Fruit fly (Drosophila melanogaster): ENCODE measurements around the gene d-cup.

d-cup gene

DNA sequence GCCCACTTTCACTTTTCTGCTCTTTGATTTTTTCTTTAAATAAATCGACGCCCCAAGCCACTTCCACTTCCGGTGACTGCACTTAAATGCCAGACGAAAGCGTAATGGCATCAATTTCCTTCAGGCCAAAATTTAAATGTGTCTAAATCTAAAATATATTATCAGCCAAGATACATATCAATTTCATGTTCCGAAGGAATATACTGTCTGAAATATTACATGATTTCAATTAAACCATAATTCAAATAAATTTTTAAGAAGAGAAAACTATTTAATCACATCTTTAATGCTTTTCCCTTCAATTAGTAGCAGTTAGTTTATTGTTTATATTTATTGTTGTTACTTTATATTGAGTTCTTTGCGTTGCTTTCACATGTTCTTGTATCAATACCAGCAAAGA, at the start of gene d-cup:
Gene d-cup, plus strand, starts transcription at position 301 of the 400 bp plus-strand sequence.
- TF ChIP-seq CG14655 (GFP tag; optimal IDR thresholded peaks at IDR 0.05) (no peak), gl (tag; optimal IDR thresholded peaks at IDR 0.05) (no peak), CG10348 (GFP tag; IDR thresholded peaks at IDR 0.05) (no peak), CG4496 (GFP tag; IDR thresholded peaks at IDR 0.05) (no peak), D1 (tag; optimal IDR thresholded peaks at IDR 0.05) (no peak), CG13204 (GFP tag; optimal IDR thresholded peaks at IDR 0.05) (no peak)

- TF ChIP-seq EcR (GFP tag; optimal IDR thresholded peaks at IDR 0.05) (no peak), CG15710 (tag; optimal IDR thresholded peaks at IDR 0.05) (no peak), CG8301 (tag; optimal IDR thresholded peaks at IDR 0.05) (no peak), fd96Ca (GFP tag; IDR thresholded peaks at IDR 0.05) (no peak), Snoo (tag; optimal IDR thresholded peaks at IDR 0.05) (no peak), CG10348 (GFP tag; IDR thresholded peaks at IDR 0.05) (no peak), D1 (tag; optimal IDR thresholded peaks at IDR 0.05) (no peak), CG12605 (GFP tag; IDR thresholded peaks at IDR 0.05) (no peak), CG9948 (tag; optimal IDR thresholded peaks at IDR 0.05) (no peak), CG4496 (GFP tag; IDR thresholded peaks at IDR 0.05) (no peak), Pif1A (GFP tag; optimal IDR thresholded peaks at IDR 0.05) (no peak), gl (tag; optimal IDR thresholded peaks at IDR 0.05) (no peak), Ets98B (GFP tag; IDR thresholded peaks at IDR 0.05) (no peak), CG32121 (GFP tag; IDR thresholded peaks at IDR 0.05) (no peak)
Measured at dm6 chr3R:12848313-12848712, 43.4 kb upstream of the d-cup start, which contains the start of gene beat-Va. Gene beat-Va (minus strand): TSS chr3R:12848419.

- TF ChIP-seq CG4496 (GFP tag; IDR thresholded peaks at IDR 0.05): peak; percentile 55; the same call in 1 of the 3 replicates
- TF ChIP-seq fd96Ca (GFP tag; IDR thresholded peaks at IDR 0.05): peak; percentile 12; the same call in 1 of the 3 replicates
- no peak for TF ChIP-seq CG34367 (tag; optimal IDR thresholded peaks at IDR 0.05)
Measured at dm6 chr3R:12857527-12857926, 34.2 kb upstream of the d-cup start.

dm6 chr3R:12858079-12858478, 33.7 kb upstream of the d-cup start:
- TF ChIP-seq CG13204 (GFP tag; optimal IDR thresholded peaks at IDR 0.05): no peak
- TF ChIP-seq Pif1B (GFP tag; optimal IDR thresholded peaks at IDR 0.05): no peak
- no peak for TF ChIP-seq gl (tag; optimal IDR thresholded peaks at IDR 0.05)
- no peak for TF ChIP-seq CG14655 (GFP tag; optimal IDR thresholded peaks at IDR 0.05)
- TF ChIP-seq Snoo (tag; optimal IDR thresholded peaks at IDR 0.05): no peak
- TF ChIP-seq CG10348 (GFP tag; IDR thresholded peaks at IDR 0.05): no peak
- TF ChIP-seq CG8159 (tag; optimal IDR thresholded peaks at IDR 0.05): no peak

DNA sequence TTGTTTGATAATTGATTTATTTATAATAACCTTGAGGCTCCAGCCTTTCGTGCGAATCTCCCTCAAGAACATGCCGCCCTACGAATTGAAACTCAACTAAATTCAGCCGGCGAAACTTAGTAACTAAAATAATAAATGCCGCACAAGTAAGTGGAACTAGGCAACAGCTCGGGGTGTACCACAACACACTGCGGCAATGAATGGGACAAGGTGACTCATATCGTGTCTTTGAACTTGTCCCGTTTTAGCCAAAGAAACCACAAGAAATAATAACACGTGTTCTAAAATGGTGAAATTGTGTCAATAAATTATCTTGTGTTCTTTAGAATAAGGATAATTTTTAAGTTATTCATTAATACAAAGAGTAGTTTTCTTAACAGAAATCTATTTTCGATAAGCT, 32.6 kb upstream of the d-cup start, which contains the start of gene CG10126:
Gene CG10126, minus strand, starts transcription at position 101 of the 400 bp plus-strand sequence.
- no peak for TF ChIP-seq Pif1A (GFP tag; optimal IDR thresholded peaks at IDR 0.05)
- no peak for TF ChIP-seq CG9948 (tag; optimal IDR thresholded peaks at IDR 0.05)
- no peak for TF ChIP-seq EcR (GFP tag; optimal IDR thresholded peaks at IDR 0.05)
- TF ChIP-seq fd96Ca (GFP tag; IDR thresholded peaks at IDR 0.05): no peak
- TF ChIP-seq CG8301 (tag; optimal IDR thresholded peaks at IDR 0.05): no peak
- TF ChIP-seq CG8159 (tag; optimal IDR thresholded peaks at IDR 0.05): no peak
- TF ChIP-seq CG32121 (GFP tag; IDR thresholded peaks at IDR 0.05): no peak
- TF ChIP-seq CG34367 (tag; optimal IDR thresholded peaks at IDR 0.05): no peak
- no peak for TF ChIP-seq CG12605 (GFP tag; IDR thresholded peaks at IDR 0.05)

dm6 chr3R:12911192-12911591, 19.4 kb downstream of the d-cup start, which contains the start of gene CG10909:
Gene CG10909 (minus strand): TSS chr3R:12911292.
- TF ChIP-seq CG32121 (GFP tag; IDR thresholded peaks at IDR 0.05) (no peak), CG14655 (GFP tag; optimal IDR thresholded peaks at IDR 0.05) (no peak), CG4496 (GFP tag; IDR thresholded peaks at IDR 0.05) (no peak), Snoo (tag; optimal IDR thresholded peaks at IDR 0.05) (no peak)

dm6 chr3R:12915811-12916210, 24.1 kb downstream of the d-cup start, which contains the start of gene beat-Vb:
Gene beat-Vb (plus strand): TSS chr3R:12916056.
- TF ChIP-seq CG34367 (tag; optimal IDR thresholded peaks at IDR 0.05) (no peak), CG15710 (tag; optimal IDR thresholded peaks at IDR 0.05) (no peak), Snoo (tag; optimal IDR thresholded peaks at IDR 0.05) (no peak), CG9948 (tag; optimal IDR thresholded peaks at IDR 0.05) (no peak), EcR (GFP tag; optimal IDR thresholded peaks at IDR 0.05) (no peak), D1 (tag; optimal IDR thresholded peaks at IDR 0.05) (no peak), CG4496 (GFP tag; IDR thresholded peaks at IDR 0.05) (no peak)
